Fruit fly (Drosophila melanogaster) whole organism, embryonic: ENCODE measurements around the gene CaMKI.

Experiments used
- Bteb2 ChIP-seq: fragments of 200-800 bp; sonication (Bioruptor generic); optimal IDR thresholded peaks from 2 replicates; lab custom pipeline; 2016; ENCODE audit warnings: missing biosample characterization, missing genetic modification characterization
- CG10321 ChIP-seq: fragments of 200-800 bp; sonication (Bioruptor generic); IDR thresholded peaks from 2 replicates; pipeline ENCODE4 v1.3.6; 2022; ENCODE audit warnings: missing biosample characterization, missing genetic modification characterization
- CG10366 ChIP-seq: fragments of 200-800 bp; sonication (Bioruptor generic); IDR thresholded peaks from 2 replicates; pipeline ENCODE4 v1.3.6; 2022; ENCODE audit warnings: missing biosample characterization, missing genetic modification characterization
- CG12391 ChIP-seq: fragments of 200-800 bp; sonication (Bioruptor generic); optimal IDR thresholded peaks from 3 replicates; lab custom pipeline; 2018; ENCODE audit warnings: missing biosample characterization, mild to moderate bottlenecking, missing genetic modification characterization, moderate library complexity
- CG13424 ChIP-seq: fragments of 200-800 bp; sonication (Bioruptor generic); optimal IDR thresholded peaks from 2 replicates; lab custom pipeline; 2019; ENCODE audit warnings: missing biosample characterization, mild to moderate bottlenecking, missing genetic modification characterization, moderate library complexity
- CG16863 ChIP-seq: fragments of 200-800 bp; sonication (Bioruptor generic); optimal IDR thresholded peaks from 3 replicates; lab custom pipeline; 2016; ENCODE audit warnings: missing biosample characterization, missing genetic modification characterization
- CG17328 ChIP-seq: fragments of 200-800 bp; sonication (Bioruptor generic); IDR thresholded peaks from 2 replicates; pipeline ENCODE4 v1.3.6; 2022; ENCODE audit warnings: missing biosample characterization, missing genetic modification characterization
- CG17912 ChIP-seq: fragments of 200-800 bp; sonication (Bioruptor generic); optimal IDR thresholded peaks from 2 replicates; lab custom pipeline; 2018; ENCODE audit warnings: missing biosample characterization, mild to moderate bottlenecking, missing genetic modification characterization
- CG18262 ChIP-seq: fragments of 200-800 bp; optimal IDR thresholded peaks from 3 replicates; lab custom pipeline; 2019; ENCODE audit warnings: missing biosample characterization, mild to moderate bottlenecking, missing genetic modification characterization, moderate library complexity
- CG2199 ChIP-seq: fragments of 200-800 bp; sonication (Bioruptor generic); IDR thresholded peaks from 3 replicates; pipeline ENCODE4 v1.3.6; 2022; ENCODE audit warnings: missing biosample characterization, missing genetic modification characterization
- CG30431 ChIP-seq: fragments of 200-800 bp; sonication (Bioruptor generic); optimal IDR thresholded peaks from 2 replicates; lab custom pipeline; 2017; ENCODE audit warnings: missing biosample characterization, missing genetic modification characterization
- CG31441 ChIP-seq: fragments of 200-800 bp; sonication (Bioruptor generic); IDR thresholded peaks from 2 replicates; pipeline ENCODE4 v1.3.6; 2022; ENCODE audit warnings: missing biosample characterization, missing genetic modification characterization
- CG32532 ChIP-seq: fragments of 200-800 bp; sonication (Bioruptor generic); IDR thresholded peaks from 2 replicates; pipeline ENCODE4 v1.3.6; 2022; ENCODE audit warnings: missing biosample characterization, missing genetic modification characterization
- CG4404 ChIP-seq: fragments of 200-800 bp; sonication (Bioruptor generic); IDR thresholded peaks from 2 replicates; pipeline ENCODE4 v1.3.6; 2022; ENCODE audit warnings: missing biosample characterization, missing genetic modification characterization
- CG6791 ChIP-seq: fragments of 200-800 bp; sonication (Bioruptor generic); IDR thresholded peaks from 3 replicates; pipeline ENCODE4 v1.3.6; 2022; ENCODE audit warnings: missing biosample characterization, missing genetic modification characterization; ENCODE audit not compliant: partially characterized antibody
- CG7372 ChIP-seq: fragments of 200-800 bp; sonication (Bioruptor generic); IDR thresholded peaks from 2 replicates; pipeline ENCODE4 v1.3.6; 2022; ENCODE audit warnings: missing biosample characterization, missing genetic modification characterization
- CG9437 ChIP-seq: fragments of 200-800 bp; sonication (Bioruptor generic); optimal IDR thresholded peaks from 2 replicates; lab custom pipeline; 2018; ENCODE audit warnings: missing biosample characterization, mild to moderate bottlenecking, missing genetic modification characterization
- Dfd ChIP-seq, 2 experiments: fragments of >200 bp; optimal IDR thresholded peaks; 2 replicates each; lab custom pipeline; 2017; ENCODE audit warnings: missing biosample characterization in 2 of 2, missing genetic modification characterization in 2 of 2
- Dip2 ChIP-seq: fragments of 200-800 bp; sonication (Bioruptor generic); IDR thresholded peaks from 2 replicates; pipeline ENCODE4 v1.3.6; 2022; ENCODE audit warnings: missing biosample characterization, missing genetic modification characterization
- Dp ChIP-seq: fragments of 200-800 bp; sonication (Bioruptor generic); optimal IDR thresholded peaks from 2 replicates; lab custom pipeline; 2018; ENCODE audit warnings: missing biosample characterization, mild to moderate bottlenecking, missing genetic modification characterization, moderate library complexity
- E2f1 ChIP-seq: fragments of 200-800 bp; sonication (Bioruptor generic); IDR thresholded peaks from 2 replicates; pipeline ENCODE4 v1.3.6; 2022; ENCODE audit warnings: missing biosample characterization, missing genetic modification characterization
- E2f2 ChIP-seq: fragments of 200-800 bp; sonication (Bioruptor generic); IDR thresholded peaks from 2 replicates; pipeline ENCODE4 v1.3.6; 2022; ENCODE audit warnings: missing biosample characterization, missing genetic modification characterization
- H15 ChIP-seq: fragments of 200-800 bp; sonication (Bioruptor generic); IDR thresholded peaks from 3 replicates; pipeline ENCODE4 v1.3.6; 2022; ENCODE audit warnings: missing biosample characterization, missing genetic modification characterization
- HLH3B ChIP-seq: fragments of 200-800 bp; sonication (Bioruptor generic); IDR thresholded peaks from 2 replicates; pipeline ENCODE4 v1.3.6; 2022; ENCODE audit warnings: missing biosample characterization, missing genetic modification characterization
- HmgD ChIP-seq: fragments of 200-800 bp; sonication (Bioruptor generic); optimal IDR thresholded peaks from 3 replicates; lab custom pipeline; 2016; ENCODE audit warnings: missing biosample characterization, missing genetic modification characterization
- MESR4 ChIP-seq: fragments of 200-800 bp; sonication (Bioruptor generic); optimal IDR thresholded peaks from 2 replicates; lab custom pipeline; 2018; ENCODE audit warnings: missing biosample characterization, mild to moderate bottlenecking, missing genetic modification characterization, moderate library complexity
- Max ChIP-seq: fragments of 200-800 bp; sonication (Bioruptor generic); optimal IDR thresholded peaks from 2 replicates; lab custom pipeline; 2016; ENCODE audit warnings: missing biosample characterization, mild to moderate bottlenecking, missing genetic modification characterization
- Med ChIP-seq: fragments of 200-800 bp; sonication (Bioruptor generic); peaks from one replicate; lab custom pipeline; 2016; ENCODE audit warnings: missing biosample characterization, missing genetic modification characterization, mild to moderate bottlenecking, inconsistent platforms, moderate library complexity
- NK7.1 ChIP-seq: fragments of 200-800 bp; sonication (Bioruptor generic); optimal IDR thresholded peaks from 3 replicates; lab custom pipeline; 2016; ENCODE audit warnings: missing biosample characterization, missing genetic modification characterization
- NfI ChIP-seq: fragments of 200-800 bp; sonication (Bioruptor generic); optimal IDR thresholded peaks from 3 replicates; lab custom pipeline; 2018; ENCODE audit warnings: missing biosample characterization, mild to moderate bottlenecking, missing genetic modification characterization, moderate library complexity
- Vsx1 ChIP-seq: fragments of 200-800 bp; sonication (Bioruptor generic); optimal IDR thresholded peaks from 2 replicates; lab custom pipeline; 2017; ENCODE audit warnings: missing biosample characterization, mild to moderate bottlenecking, missing genetic modification characterization, missing genetic modification reagents
- ap ChIP-seq: fragments of 200-800 bp; sonication (Bioruptor generic); IDR thresholded peaks from 2 replicates; pipeline ENCODE4 v1.3.6; 2022; ENCODE audit warnings: missing biosample characterization, missing genetic modification characterization
- bigmax ChIP-seq: fragments of 200-800 bp; sonication (Bioruptor generic); optimal IDR thresholded peaks from 2 replicates; lab custom pipeline; 2018; ENCODE audit warnings: missing biosample characterization, mild to moderate bottlenecking, missing genetic modification characterization
- br ChIP-seq: fragments of >200 bp; optimal IDR thresholded peaks from 2 replicates; lab custom pipeline; 2017
- croc ChIP-seq: fragments of 200-800 bp; sonication (Bioruptor generic); conservative IDR thresholded peaks from 3 replicates; pipeline ENCODE4 v1.3.6; 2022; ENCODE audit warnings: missing biosample characterization, missing genetic modification characterization
- dan ChIP-seq: fragments of 200-800 bp; sonication (Bioruptor generic); IDR thresholded peaks from 2 replicates; pipeline ENCODE4 v1.3.6; 2022; ENCODE audit warnings: missing biosample characterization, missing genetic modification characterization
- emc ChIP-seq: fragments of 200-800 bp; sonication (Bioruptor generic); optimal IDR thresholded peaks from 2 replicates; lab custom pipeline; 2016; ENCODE audit warnings: missing biosample characterization, missing genetic modification characterization
- eyg ChIP-seq: fragments of 200-800 bp; sonication (Bioruptor generic); optimal IDR thresholded peaks from 3 replicates; lab custom pipeline; 2016; ENCODE audit warnings: missing biosample characterization, missing genetic modification characterization
- gfzf ChIP-seq: fragments of 200-800 bp; sonication (Bioruptor generic); optimal IDR thresholded peaks from 2 replicates; lab custom pipeline; 2016; ENCODE audit warnings: missing biosample characterization, mild to moderate bottlenecking, missing genetic modification characterization, moderate library complexity
- grau ChIP-seq: fragments of 200-800 bp; optimal IDR thresholded peaks from 3 replicates; lab custom pipeline; 2019; ENCODE audit warnings: missing biosample characterization, mild to moderate bottlenecking, missing genetic modification characterization, moderate library complexity
- insv ChIP-seq, 2 experiments: fragments of 200-800 bp; sonication (Bioruptor generic); optimal IDR thresholded peaks; 3 replicates each; lab custom pipeline; 2016 to 2018; ENCODE audit warnings: missing biosample characterization in 2 of 2, missing genetic modification characterization in 2 of 2
- klu ChIP-seq: fragments of 200-800 bp; sonication (Bioruptor generic); IDR thresholded peaks from 2 replicates; pipeline ENCODE4 v1.3.6; 2022; ENCODE audit warnings: missing biosample characterization, missing genetic modification characterization
- mam ChIP-seq: fragments of 200-800 bp; sonication (Bioruptor generic); optimal IDR thresholded peaks from 3 replicates; lab custom pipeline; 2016; ENCODE audit warnings: missing biosample characterization, missing genetic modification characterization
- nom ChIP-seq: fragments of 200-800 bp; sonication (Bioruptor generic); optimal IDR thresholded peaks from 2 replicates; lab custom pipeline; 2017; ENCODE audit warnings: missing biosample characterization, missing genetic modification characterization, mild to moderate bottlenecking, moderate library complexity, missing genetic modification reagents
- ro ChIP-seq: fragments of 200-800 bp; sonication (Bioruptor generic); IDR thresholded peaks from 2 replicates; pipeline ENCODE4 v1.3.6; 2022; ENCODE audit warnings: missing biosample characterization, missing genetic modification characterization
- sens ChIP-seq: fragments of 200-800 bp; sonication (Bioruptor generic); peaks from one replicate; lab custom pipeline; 2016; ENCODE audit warnings: missing biosample characterization, missing genetic modification characterization
- sna ChIP-seq: fragments of 200-800 bp; sonication (Bioruptor generic); IDR thresholded peaks from 2 replicates; pipeline ENCODE4 v1.3.6; 2022; ENCODE audit warnings: missing biosample characterization, missing genetic modification characterization; ENCODE audit not compliant: partially characterized antibody
- ttk ChIP-seq: fragments of 200-800 bp; sonication (Bioruptor generic); IDR thresholded peaks from 2 replicates; pipeline ENCODE4 v2.1.2; 2022; ENCODE audit warnings: missing biosample characterization, missing genetic modification characterization
- tx ChIP-seq: fragments of 200-800 bp; sonication (Bioruptor generic); optimal IDR thresholded peaks from 2 replicates; lab custom pipeline; 2016; ENCODE audit warnings: missing biosample characterization, missing genetic modification characterization
- vnd ChIP-seq: fragments of 200-800 bp; sonication (Bioruptor generic); IDR thresholded peaks from 3 replicates; pipeline ENCODE4 v1.3.6; 2022; ENCODE audit warnings: missing biosample characterization, missing genetic modification characterization; ENCODE audit not compliant: partially characterized antibody
- yki ChIP-seq: fragments of >200 bp; optimal IDR thresholded peaks from 3 replicates; lab custom pipeline; 2018

Gene CaMKI

DNA sequence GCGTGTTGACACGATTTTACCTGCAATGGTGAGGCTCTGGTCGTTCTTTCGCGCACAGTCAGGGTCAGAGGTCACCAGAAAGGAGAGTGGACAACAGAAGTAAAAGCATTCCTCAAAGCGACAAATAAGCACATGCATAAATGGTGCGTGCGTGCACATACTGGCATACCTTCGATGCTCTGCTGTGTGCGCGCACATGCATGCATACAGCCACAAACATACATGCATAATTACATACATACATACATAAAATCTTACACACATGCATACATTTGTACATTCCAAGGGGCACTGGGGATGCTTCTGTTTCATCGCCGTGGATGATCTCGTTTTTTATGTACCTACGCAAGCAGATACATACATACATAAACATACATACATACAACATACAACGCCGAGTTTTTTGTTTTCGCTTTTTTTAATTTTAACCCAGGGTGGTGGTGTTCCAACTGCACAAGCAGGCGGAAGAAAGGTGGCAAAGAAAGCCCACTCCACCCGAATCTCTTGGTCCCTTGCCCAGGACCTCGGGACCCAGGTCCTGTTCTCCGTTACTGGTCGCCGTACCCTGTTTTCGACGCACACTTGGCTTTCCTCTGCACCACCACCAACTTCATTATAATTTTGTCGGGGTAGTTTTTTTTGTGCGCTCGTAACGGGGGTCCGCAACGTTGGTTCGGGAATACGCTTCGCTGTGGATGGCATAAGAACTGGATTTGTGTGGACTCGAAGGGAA lies 43.7 kb downstream of the CaMKI start, which contains the start of gene Asator (continued):
- TF ChIP-seq MESR4 (GFP tag; lab: Kevin White, UChicago) (no peak), NfI (peak; percentile 47), E2f2 (GFP tag; lab: Robert Waterston, UW) (peak; percentile 16; the same call in 1 of the 2 replicates), CG6791 (GFP tag; lab: Robert Waterston, UW) (peak; percentile 60; the same call in 2 of the 3 replicates), gfzf (GFP tag; lab: Kevin White, UChicago) (no peak), CG31441 (GFP tag; lab: Robert Waterston, UW) (0 out of 2 replicates have a peak, but pooled peaks have one; percentile 42), grau (tag; lab: Kevin White, UChicago) (peak; percentile 51), CG10366 (peak; percentile 41; the same call in 1 of the 2 replicates), CG16863 (no peak), Max (GFP tag; lab: Kevin White, UChicago) (no peak), HmgD (GFP tag; lab: Kevin White, UChicago) (peak; percentile 32), CG10321 (GFP tag; lab: Robert Waterston, UW) (no peak), bigmax (no peak), tx (GFP tag; lab: Kevin White, UChicago) (peak; percentile 51), vnd (no peak), sna (no peak), dan (no peak), CG17912 (GFP tag; lab: Kevin White, UChicago) (no peak), eyg (no peak), sens (GFP tag; lab: Kevin White, UChicago) (peak; percentile 92), nom (GFP tag; lab: Kevin White, UChicago) (peak; percentile 65), CG12391 (peak; percentile 67), CG2199 (GFP tag; lab: Robert Waterston, UW) (peak; percentile 87), Bteb2 (GFP tag; lab: Kevin White, UChicago) (no peak), br (lab: Kevin White, UChicago) (no peak), CG32532 (GFP tag; lab: Robert Waterston, UW) (no peak; the same call in 1 of the 2 replicates), croc (GFP tag; lab: Robert Waterston, UW) (no peak), ro (GFP tag; lab: Robert Waterston, UW) (no peak), CG7372 (GFP tag; lab: Robert Waterston, UW) (0 out of 2 replicates have a peak, but pooled peaks have one; percentile 30), klu (GFP tag; lab: Robert Waterston, UW) (no peak), Dip2 (GFP tag; lab: Robert Waterston, UW) (no peak), insv (GFP tag; optimal IDR thresholded peaks at IDR 0.05; lab: Kevin White, UChicago) (no peak), CG17328 (GFP tag; lab: Robert Waterston, UW) (peak; percentile 66), Vsx1 (GFP tag; lab: Kevin White, UChicago) (no peak), Dfd (GFP tag; optimal IDR thresholded peaks at IDR 0.05; lab: Kevin White, UChicago) (no peak), E2f1 (GFP tag; lab: Robert Waterston, UW) (peak; percentile 60; the same call in 1 of the 2 replicates), HLH3B (GFP tag; lab: Robert Waterston, UW) (peak; percentile 61; the same call in 1 of the 2 replicates), NK7.1 (GFP tag; lab: Kevin White, UChicago) (no peak), CG13424 (tag; lab: Kevin White, UChicago) (peak; percentile 46), H15 (GFP tag; lab: Robert Waterston, UW) (no peak), CG30431 (GFP tag; lab: Kevin White, UChicago) (no peak), CG4404 (GFP tag; lab: Robert Waterston, UW) (no peak), Dp (GFP tag; lab: Kevin White, UChicago) (no peak), CG18262 (tag; lab: Kevin White, UChicago) (peak; percentile 56), yki (lab: Kevin White, UChicago) (no peak), Med (peak; percentile 96), ap (no peak), emc (GFP tag; lab: Kevin White, UChicago) (peak; percentile 6), ttk (GFP tag; lab: Robert Waterston, UW) (no peak; the same call in 1 of the 2 replicates), CG9437 (no peak), mam (GFP tag; lab: Kevin White, UChicago) (peak; percentile 72)
